Worm (Caenorhabditis elegans) whole organism, L3 larva: ENCODE measurements around the gene spds-1.

Experiments
- lin-39 ChIP-seq: fragments of 150-350 bp; optimal IDR thresholded peaks from 2 replicates; lab custom pipeline; 2018; ENCODE audit warnings: missing biosample characterization, missing genetic modification reagents, missing genetic modification characterization
- skn-1 ChIP-seq: fragments of 150-350 bp; optimal IDR thresholded peaks from 2 replicates; lab custom pipeline; 2014; ENCODE audit warnings: missing biosample characterization, missing genetic modification characterization
- zag-1 ChIP-seq: fragments of 150-350 bp; optimal IDR thresholded peaks from 2 replicates; lab custom pipeline; 2014; ENCODE audit warnings: missing biosample characterization, missing genetic modification characterization

ce11 chrII:12787831-12788248 lies 18.9 kb upstream of the spds-1 start, which contains the start of gene alkb-7:
- TF ChIP-seq zag-1 (tag; lab: Kevin White, UChicago) (no peak), lin-39 (tag; lab: Kevin White, UChicago) (no peak), skn-1 (no peak)
